Worm (Caenorhabditis elegans): ENCODE measurements around the gene nhx-6.

The nhx-6 gene

ce11 chrII:1692827-1693226 is 22.2 kb downstream of the nhx-6 start, which contains the start of gene fbxc-21:
Gene fbxc-21 (minus strand): TSS chrII:1692927.
- TF ChIP-seq fkh-10 (GFP tag; optimal IDR thresholded peaks at IDR 0.05) (no peak), jun-1 (tag; optimal IDR thresholded peaks at IDR 0.05) (no peak), D1046.2 (GFP tag; IDR thresholded peaks at IDR 0.05) (no peak), nhr-28 (tag; optimal IDR thresholded peaks at IDR 0.05) (no peak), Y75B8A.6 (GFP tag; IDR thresholded peaks at IDR 0.05) (no peak), dve-1 (tag; optimal IDR thresholded peaks at IDR 0.05; ENCODE audit: insufficient read depth) (no peak), ama-1 (optimal IDR thresholded peaks at IDR 0.05) (no peak), dpl-1 (GFP tag; optimal IDR thresholded peaks at IDR 0.05) (no peak), unc-130 (GFP tag; optimal IDR thresholded peaks at IDR 0.05) (no peak), madf-9 (GFP tag; conservative IDR thresholded peaks at IDR 0.05) (no peak), ceh-28 (tag; optimal IDR thresholded peaks at IDR 0.05) (no peak), pqm-1 (tag; optimal IDR thresholded peaks at IDR 0.05) (no peak), aly-2 (tag; optimal IDR thresholded peaks at IDR 0.05) (no peak)

- no peak for TF ChIP-seq ztf-11 (tag; optimal IDR thresholded peaks at IDR 0.05)
- no peak for TF ChIP-seq snpc-1.2 (GFP tag; IDR thresholded peaks at IDR 0.05)
- no peak for TF ChIP-seq madf-5 (GFP tag; IDR thresholded peaks at IDR 0.05)
Observed at ce11 chrII:1694530-1694929, 23.9 kb downstream of the nhx-6 start, which contains the start of gene fbxc-26. Gene fbxc-26 (minus strand): TSS chrII:1694630.

DNA sequence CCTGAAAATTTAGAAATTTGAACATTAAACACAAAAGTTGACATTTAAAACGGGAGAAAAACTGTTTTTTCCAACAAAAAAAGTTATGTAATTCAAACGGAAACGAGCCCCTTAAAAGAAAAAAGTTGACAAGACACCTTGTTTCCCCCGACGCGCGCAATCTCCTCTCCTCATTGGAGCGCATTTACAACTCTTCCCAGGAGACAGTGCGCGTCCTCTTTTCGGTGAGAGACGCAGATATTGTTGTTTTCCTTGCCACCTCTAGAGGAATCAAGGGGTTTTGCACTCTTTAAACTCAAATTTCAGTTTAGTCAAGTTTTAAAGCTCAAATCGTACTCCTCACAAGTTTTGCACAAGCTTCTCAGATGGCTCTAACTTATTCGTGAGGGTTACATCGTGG is 25.2 kb downstream of the nhx-6 start, which contains the start of gene F58E1.13:
F58E1.13 (minus strand) TSS at position 12 of the 400 bp plus-strand sequence.
- TF ChIP-seq ces-1 (GFP tag; optimal IDR thresholded peaks at IDR 0.05) = no peak
- TF ChIP-seq ceh-44 (GFP tag; IDR thresholded peaks at IDR 0.05) = no peak

ce11 chrII:1700518-1701091 is 30.0 kb downstream of the nhx-6 start:
- TF ChIP-seq dmd-8 (GFP tag; IDR thresholded peaks at IDR 0.05) = 0 out of 2 replicates have a peak, but pooled peaks have one; percentile 48

- no peak for TF ChIP-seq daf-19 (GFP tag; conservative IDR thresholded peaks at IDR 0.05)
- TF ChIP-seq ceh-32 (tag; optimal IDR thresholded peaks at IDR 0.05; ENCODE audit: poor library complexity) = no peak
Observed at ce11 chrII:1703363-1703762, 32.7 kb downstream of the nhx-6 start, which contains the start of gene fbxb-47. Gene fbxb-47 (minus strand): TSS chrII:1703463.

- TF ChIP-seq aha-1 (tag) (peak; percentile 44), nhr-77 (tag; optimal IDR thresholded peaks at IDR 0.05) (no peak)
Observed at ce11 chrII:1706385-1706784, 35.8 kb downstream of the nhx-6 start, which contains the start of gene sdz-18. Gene sdz-18 (minus strand): TSS chrII:1706485.

- TF ChIP-seq unc-62 (GFP tag; optimal IDR thresholded peaks at IDR 0.05 in 1 of 2) = no peak
- no peak for TF ChIP-seq unc-62 (tag; optimal IDR thresholded peaks at IDR 0.05)
- TF ChIP-seq aha-1 (tag) = peak; percentile 28
- TF ChIP-seq snpc-1.2 (GFP tag; IDR thresholded peaks at IDR 0.05) = no peak
Observed at ce11 chrII:1709959-1710358, 39.3 kb downstream of the nhx-6 start, which contains the start of gene fbxa-184. Gene fbxa-184 (plus strand): TSS chrII:1710259.

- TF ChIP-seq ZK546.5 (tag; optimal IDR thresholded peaks at IDR 0.05) (no peak), jun-1 (tag; optimal IDR thresholded peaks at IDR 0.05) (no peak), T26A8.4 (GFP tag; IDR thresholded peaks at IDR 0.05) (no peak), egl-27 (tag; optimal IDR thresholded peaks at IDR 0.05) (no peak), pqm-1 (tag; optimal IDR thresholded peaks at IDR 0.05) (no peak), T20F7.1 (GFP tag; optimal IDR thresholded peaks at IDR 0.05) (no peak)
Observed at ce11 chrII:1712938-1713337, 42.3 kb downstream of the nhx-6 start, which contains the start of gene btb-7. Gene btb-7 (plus strand): TSS chrII:1713238.

All from whole organism, L4 larva.